Worm (Caenorhabditis elegans) whole organism, young adult: ENCODE data around the gene kcc-3.

Source experiments
- B0336.3 ChIP-seq: fragments of 200-800 bp; sonication (Bioruptor generic); IDR thresholded peaks from 2 replicates; pipeline ENCODE4 v1.3.6; 2022; ENCODE audit warnings: missing genetic modification characterization, missing compliant biosample characterization
- C06A6.2 ChIP-seq: fragments of 200-800 bp; sonication (Bioruptor generic); conservative IDR thresholded peaks from 2 replicates; pipeline ENCODE4 v1.3.6; 2022; ENCODE audit warnings: missing genetic modification characterization, missing compliant biosample characterization
- C17E4.6 ChIP-seq: fragments of 200-800 bp; sonication (Bioruptor generic); IDR thresholded peaks from 2 replicates; pipeline ENCODE4 v1.3.6; 2022; ENCODE audit warnings: missing genetic modification reagents, missing genetic modification characterization, missing compliant biosample characterization
- F10E7.11 ChIP-seq: sonication (generic microtip); optimal IDR thresholded peaks from 2 replicates; lab custom pipeline; 2017; ENCODE audit warnings: mild to moderate bottlenecking, missing genetic modification characterization, moderate library complexity, missing compliant biosample characterization
- F49E8.2 ChIP-seq: sonication (generic microtip); optimal IDR thresholded peaks from 3 replicates; lab custom pipeline; 2017; ENCODE audit warnings: missing genetic modification characterization, mild to moderate bottlenecking, missing compliant biosample characterization, antibody characterized with exemption, moderate library complexity; ENCODE audit not compliant: insufficient read depth
- F55B11.4 ChIP-seq: sonication (generic microtip); optimal IDR thresholded peaks from 2 replicates; lab custom pipeline; 2016; ENCODE audit warnings: missing compliant biosample characterization, missing genetic modification characterization, borderline replicate concordance; ENCODE audit not compliant: insufficient read depth
- T07F8.4 ChIP-seq: sonication (generic microtip); optimal IDR thresholded peaks from 2 replicates; lab custom pipeline; 2016; ENCODE audit warnings: mild to moderate bottlenecking, missing genetic modification characterization, moderate library complexity, missing compliant biosample characterization
- Y53F4B.3 ChIP-seq: fragments of 200-800 bp; sonication (Bioruptor generic); IDR thresholded peaks from 2 replicates; pipeline ENCODE4 v1.3.6; 2022; ENCODE audit warnings: missing genetic modification reagents, missing genetic modification characterization, missing compliant biosample characterization
- Y79H2A.3 ChIP-seq: fragments of 200-800 bp; sonication (Bioruptor generic); conservative IDR thresholded peaks from 2 replicates; pipeline ENCODE4 v1.3.6; 2022; ENCODE audit warnings: missing genetic modification reagents, missing genetic modification characterization, missing compliant biosample characterization
- ZK185.1 ChIP-seq: sonication (generic microtip); optimal IDR thresholded peaks from 2 replicates; lab custom pipeline; 2016; ENCODE audit warnings: mild to moderate bottlenecking, missing genetic modification characterization, missing compliant biosample characterization; ENCODE audit not compliant: poor library complexity, severe bottlenecking
- ama-1 ChIP-seq, 3 experiments: fragments of 150-350 bp in 1 of 3; sonication (generic microtip) in 2 of 3; optimal IDR thresholded peaks; 2 replicates each; lab custom pipeline; 2014 to 2018; ENCODE audit warnings: missing biosample characterization in 2 of 3, missing genetic modification characterization in 2 of 3, missing genetic modification reagents in 2 of 3
- aptf-2 ChIP-seq: fragments of 200-800 bp; sonication (Bioruptor generic); conservative IDR thresholded peaks from 2 replicates; pipeline ENCODE4 v1.3.6; 2022; ENCODE audit warnings: missing genetic modification reagents, missing genetic modification characterization, missing compliant biosample characterization
- atf-7 ChIP-seq: sonication (generic microtip); optimal IDR thresholded peaks from 2 replicates; lab custom pipeline; 2017; ENCODE audit warnings: mild to moderate bottlenecking, missing genetic modification characterization, missing compliant biosample characterization
- attf-5 ChIP-seq: fragments of 200-800 bp; sonication (Bioruptor generic); optimal IDR thresholded peaks from 2 replicates; lab custom pipeline; 2018; ENCODE audit warnings: mild to moderate bottlenecking, missing genetic modification characterization, missing compliant biosample characterization
- attf-6 ChIP-seq: fragments of 200-800 bp; sonication (Bioruptor generic); IDR thresholded peaks from 2 replicates; pipeline ENCODE4 v1.3.6; 2022; ENCODE audit warnings: missing genetic modification reagents, missing genetic modification characterization, missing compliant biosample characterization
- bed-1 ChIP-seq: fragments of 200-800 bp; sonication (Bioruptor generic); IDR thresholded peaks from 2 replicates; pipeline ENCODE4 v1.3.6; 2022; ENCODE audit warnings: missing genetic modification reagents, missing genetic modification characterization, missing compliant biosample characterization
- bed-2 ChIP-seq: fragments of 200-800 bp; sonication (Bioruptor generic); IDR thresholded peaks from 2 replicates; pipeline ENCODE4 v1.3.6; 2022; ENCODE audit warnings: missing genetic modification reagents, missing genetic modification characterization, missing compliant biosample characterization
- ceh-91 ChIP-seq: fragments of 200-800 bp; sonication (Bioruptor generic); IDR thresholded peaks from 2 replicates; pipeline ENCODE4 v1.3.6; 2022; ENCODE audit warnings: missing genetic modification reagents, missing genetic modification characterization, missing compliant biosample characterization
- chd-7 ChIP-seq: sonication (generic microtip); optimal IDR thresholded peaks from 2 replicates; lab custom pipeline; 2016; ENCODE audit warnings: mild to moderate bottlenecking, missing genetic modification characterization, moderate library complexity, missing compliant biosample characterization
- die-1 ChIP-seq: sonication (generic microtip); optimal IDR thresholded peaks from 2 replicates; lab custom pipeline; 2016; ENCODE audit warnings: missing genotype, mild to moderate bottlenecking, missing genetic modification characterization, missing compliant biosample characterization
- egl-18 ChIP-seq: fragments of 200-800 bp; sonication (Bioruptor generic); IDR thresholded peaks from 2 replicates; pipeline ENCODE4 v1.3.6; 2022; ENCODE audit warnings: missing genetic modification reagents, missing genetic modification characterization, missing compliant biosample characterization
- hlh-26 ChIP-seq: fragments of 200-800 bp; sonication (Bioruptor generic); conservative IDR thresholded peaks from 2 replicates; pipeline ENCODE4 v1.3.6; 2022; ENCODE audit warnings: missing genetic modification reagents, missing genetic modification characterization, missing compliant biosample characterization
- hmg-1.2 ChIP-seq: fragments of 200-800 bp; sonication (Bioruptor generic); IDR thresholded peaks from 2 replicates; pipeline ENCODE4 v1.3.6; 2022; ENCODE audit warnings: missing genetic modification reagents, missing genetic modification characterization, missing compliant biosample characterization
- hmg-20 ChIP-seq: fragments of 200-800 bp; sonication (Bioruptor generic); IDR thresholded peaks from 2 replicates; pipeline ENCODE4 v1.3.6; 2022; ENCODE audit warnings: missing genetic modification reagents, missing genetic modification characterization, missing compliant biosample characterization
- hrde-1 ChIP-seq: sonication (generic microtip); optimal IDR thresholded peaks from 2 replicates; lab custom pipeline; 2016; ENCODE audit warnings: missing genetic modification characterization, mild to moderate bottlenecking, missing compliant biosample characterization, moderate library complexity, missing genotype, missing genetic modification reagents, borderline replicate concordance
- hsf-1 ChIP-seq: fragments of 200-800 bp; sonication (Bioruptor generic); IDR thresholded peaks from 2 replicates; pipeline ENCODE4 v1.3.6; 2022; ENCODE audit warnings: missing genetic modification reagents, missing genetic modification characterization, missing compliant biosample characterization
- let-526 ChIP-seq: fragments of 200-800 bp; sonication (Bioruptor generic); IDR thresholded peaks from 2 replicates; pipeline ENCODE4 v1.3.6; 2022; ENCODE audit warnings: missing genetic modification reagents, missing genetic modification characterization, missing compliant biosample characterization
- lin-40 ChIP-seq: sonication (generic microtip); optimal IDR thresholded peaks from 2 replicates; lab custom pipeline; 2016; ENCODE audit warnings: missing genetic modification characterization, mild to moderate bottlenecking, missing compliant biosample characterization, missing genotype, missing genetic modification reagents
- lsl-1 ChIP-seq: fragments of 200-800 bp; sonication (Bioruptor generic); optimal IDR thresholded peaks from 2 replicates; lab custom pipeline; 2018; ENCODE audit warnings: mild to moderate bottlenecking, missing genetic modification characterization, moderate library complexity, missing compliant biosample characterization
- lsy-27 ChIP-seq: sonication (generic microtip); optimal IDR thresholded peaks from 2 replicates; lab custom pipeline; 2017; ENCODE audit warnings: missing genetic modification characterization, mild to moderate bottlenecking, missing compliant biosample characterization, antibody characterized with exemption, missing genotype, borderline replicate concordance; ENCODE audit not compliant: insufficient read depth
- madf-10 ChIP-seq: sonication (generic microtip); optimal IDR thresholded peaks from 2 replicates; lab custom pipeline; 2016; ENCODE audit warnings: mild to moderate bottlenecking, missing genetic modification characterization, missing compliant biosample characterization
- madf-3 ChIP-seq: fragments of 200-800 bp; sonication (Bioruptor generic); IDR thresholded peaks from 2 replicates; pipeline ENCODE4 v1.3.6; 2022; ENCODE audit warnings: missing genetic modification reagents, missing genetic modification characterization, missing compliant biosample characterization
- madf-8 ChIP-seq: fragments of 200-800 bp; sonication (Bioruptor generic); conservative IDR thresholded peaks from 2 replicates; pipeline ENCODE4 v1.3.6; 2022; ENCODE audit warnings: missing genetic modification reagents, missing genetic modification characterization, missing compliant biosample characterization
- mcd-1 ChIP-seq: fragments of 200-800 bp; sonication (Bioruptor generic); IDR thresholded peaks from 2 replicates; pipeline ENCODE4 v1.3.6; 2022; ENCODE audit warnings: missing genetic modification reagents, missing genetic modification characterization, missing compliant biosample characterization
- mel-28 ChIP-seq: sonication (generic microtip); optimal IDR thresholded peaks from 2 replicates; lab custom pipeline; 2016; ENCODE audit warnings: borderline replicate concordance, mild to moderate bottlenecking, missing genetic modification characterization, missing compliant biosample characterization
- mxl-1 ChIP-seq: sonication (generic microtip); optimal IDR thresholded peaks from 2 replicates; lab custom pipeline; 2016; ENCODE audit warnings: missing genetic modification characterization, missing compliant biosample characterization
- nhr-179 ChIP-seq: sonication (generic microtip); optimal IDR thresholded peaks from 2 replicates; lab custom pipeline; 2016; ENCODE audit warnings: mild to moderate bottlenecking, missing genetic modification characterization, missing compliant biosample characterization
- nhr-90 ChIP-seq: sonication (generic microtip); optimal IDR thresholded peaks from 2 replicates; lab custom pipeline; 2016; ENCODE audit warnings: missing genotype, mild to moderate bottlenecking, missing genetic modification characterization, missing compliant biosample characterization
- rpc-1 ChIP-seq, 2 experiments: fragments of 150-350 bp in 1 of 2; sonication (generic microtip) in 1 of 2; optimal IDR thresholded peaks; 2 replicates each; lab custom pipeline; 2014 to 2018; ENCODE audit warnings: missing biosample characterization in 1 of 2, missing genetic modification characterization in 1 of 2, missing genetic modification reagents in 1 of 2, missing genotype in 1 of 2
- somi-1 ChIP-seq: fragments of 200-800 bp; sonication (Bioruptor generic); optimal IDR thresholded peaks from 2 replicates; lab custom pipeline; 2018; ENCODE audit warnings: mild to moderate bottlenecking, missing genetic modification characterization, missing compliant biosample characterization
- tlf-1 ChIP-seq: fragments of 200-800 bp; sonication (Bioruptor generic); optimal IDR thresholded peaks from 2 replicates; lab custom pipeline; 2018; ENCODE audit warnings: mild to moderate bottlenecking, missing genetic modification characterization, missing compliant biosample characterization
- ztf-3 ChIP-seq: fragments of 200-800 bp; sonication (Bioruptor generic); optimal IDR thresholded peaks from 2 replicates; lab custom pipeline; 2018; ENCODE audit warnings: mild to moderate bottlenecking, missing genetic modification characterization, missing compliant biosample characterization
- ztf-6 ChIP-seq: fragments of 200-800 bp; sonication (Bioruptor generic); IDR thresholded peaks from 2 replicates; pipeline ENCODE4 v1.3.6; 2022; ENCODE audit warnings: missing genetic modification reagents, missing genetic modification characterization, missing compliant biosample characterization

The kcc-3 gene

DNA sequence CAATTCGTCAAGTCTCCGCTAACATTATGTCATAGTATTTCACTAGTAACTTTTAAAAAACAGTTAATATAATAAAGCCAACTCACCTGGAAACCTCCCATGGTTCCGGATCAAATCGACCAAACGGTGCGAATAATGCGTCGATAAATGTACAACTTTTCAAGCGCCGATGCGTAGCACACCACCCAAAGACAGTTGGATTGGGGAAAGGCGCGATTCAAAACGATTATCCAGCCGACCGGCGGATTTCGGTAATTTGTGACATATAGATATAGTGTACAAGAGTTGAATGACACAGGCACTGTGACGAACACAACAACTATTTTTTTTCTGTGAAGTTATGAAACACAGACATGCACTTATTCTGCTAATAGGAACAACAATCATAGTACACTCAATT is at the start of gene kcc-3:
TSS of gene kcc-3 (minus strand) at position 101 of the 400 bp plus-strand sequence.
- TF ChIP-seq F10E7.11 (tag; lab: Kevin White, UChicago) (no peak), ceh-91 (no peak), rpc-1 (optimal IDR thresholded peaks at IDR 0.05; lab: Kevin White, UChicago) (no peak), rpc-1 (tag; optimal IDR thresholded peaks at IDR 0.05; lab: Kevin White, UChicago) (no peak), C06A6.2 (no peak), B0336.3 (GFP tag; lab: Robert Waterston, UW) (no peak), tlf-1 (GFP tag; lab: Kevin White, UChicago) (no peak), Y79H2A.3 (GFP tag; lab: Robert Waterston, UW) (no peak), hmg-1.2 (GFP tag; lab: Robert Waterston, UW) (no peak), mel-28 (tag; lab: Kevin White, UChicago) (no peak), atf-7 (tag; lab: Kevin White, UChicago) (no peak), hrde-1 (tag; lab: Kevin White, UChicago) (no peak), lsy-27 (tag; lab: Kevin White, UChicago) (no peak), F55B11.4 (no peak), T07F8.4 (tag; lab: Kevin White, UChicago) (no peak), madf-8 (GFP tag; lab: Robert Waterston, UW) (no peak), ztf-3 (GFP tag; lab: Kevin White, UChicago) (no peak), lsl-1 (GFP tag; lab: Kevin White, UChicago) (no peak), Y53F4B.3 (GFP tag; lab: Robert Waterston, UW) (no peak)

DNA sequence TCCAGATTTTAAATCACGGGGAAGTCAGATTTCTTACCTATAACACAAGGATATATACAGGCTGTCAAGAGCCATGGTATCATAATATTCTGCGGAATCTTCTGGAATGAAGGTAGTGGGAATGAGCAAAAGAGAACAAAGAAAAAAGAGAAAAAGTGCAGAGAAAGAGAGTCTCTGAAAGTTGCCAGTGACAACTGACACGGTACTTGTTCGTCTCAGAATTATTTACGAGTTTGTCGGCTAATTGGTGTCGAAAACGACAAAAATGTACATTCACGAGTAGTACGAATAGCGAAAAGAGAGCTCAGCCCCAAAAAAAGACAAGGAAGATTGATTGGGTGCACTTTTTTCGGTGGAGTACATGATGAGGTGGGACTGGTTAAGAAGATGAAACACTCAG is 48.9 kb upstream of the kcc-3 start, which contains the start of gene cah-2:
TSS of gene cah-2 (minus strand) at position 101 of the 400 bp plus-strand sequence.
- TF ChIP-seq aptf-2 (GFP tag; lab: Robert Waterston, UW) = no peak
- no peak for TF ChIP-seq egl-18 (GFP tag; lab: Robert Waterston, UW)
- no peak for TF ChIP-seq die-1 (tag; lab: Kevin White, UChicago)
- TF ChIP-seq somi-1 (GFP tag; lab: Kevin White, UChicago) = no peak
- no peak for TF ChIP-seq madf-10 (tag; lab: Kevin White, UChicago)
- no peak for TF ChIP-seq chd-7 (tag; lab: Kevin White, UChicago)

DNA sequence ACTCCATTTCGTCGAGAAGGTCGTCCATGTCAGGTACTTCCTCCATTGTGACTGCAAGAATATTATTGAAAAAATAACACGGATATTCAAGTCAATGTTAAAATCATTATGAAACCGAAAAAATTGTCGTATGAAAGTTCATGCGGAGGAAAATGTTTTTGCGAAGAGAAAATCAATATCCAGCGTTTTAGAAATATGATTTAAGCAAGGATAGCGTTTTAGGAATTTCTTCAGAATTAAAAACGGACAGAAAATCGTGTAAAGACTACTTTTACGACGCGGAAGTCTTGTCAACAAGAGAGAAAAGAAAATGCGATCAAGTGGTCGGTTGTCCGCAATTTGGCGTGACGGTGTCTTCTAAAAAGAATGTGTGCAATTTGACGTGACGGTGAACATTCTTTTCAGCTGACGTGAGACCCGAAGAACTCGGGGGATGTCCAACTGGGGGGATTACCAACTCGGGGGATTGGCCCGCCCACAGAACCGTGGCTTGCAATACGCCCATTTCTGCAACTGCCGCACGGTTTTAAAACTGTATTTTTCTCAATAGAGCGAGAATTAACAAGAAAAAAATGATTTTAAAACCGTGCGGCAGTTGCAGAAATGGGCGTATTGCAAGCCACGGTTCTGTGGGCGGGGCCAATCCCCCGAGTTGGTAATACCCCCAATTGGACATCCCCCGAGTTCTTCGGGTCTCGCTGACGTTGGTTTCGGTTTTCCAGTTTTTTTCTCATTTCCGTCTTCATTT is 44.6 kb upstream of the kcc-3 start, which contains the start of the genes aka-1 and ubc-6:
TSS of gene aka-1 (minus strand) at position 51 of the 748 bp plus-strand sequence.
TSS of gene ubc-6 (plus strand) at position 701 of the 748 bp plus-strand sequence.
- TF ChIP-seq ztf-6 (GFP tag; lab: Robert Waterston, UW) (peak; percentile 91), mxl-1 (tag; lab: Kevin White, UChicago) (no peak), nhr-179 (no peak), bed-1 (GFP tag; lab: Robert Waterston, UW) (peak; percentile 70; the same call in 1 of the 2 replicates), madf-3 (GFP tag; lab: Robert Waterston, UW) (peak; percentile 87), hrde-1 (tag; lab: Kevin White, UChicago) (peak; percentile 48), hlh-26 (no peak), bed-2 (GFP tag; lab: Robert Waterston, UW) (peak; percentile 89), nhr-90 (tag; lab: Kevin White, UChicago) (peak; percentile 77), let-526 (GFP tag; lab: Robert Waterston, UW) (peak; percentile 91), ama-1 (optimal IDR thresholded peaks at IDR 0.05; lab: Kevin White, UChicago) (no peak), ama-1 (GFP tag; optimal IDR thresholded peaks at IDR 0.05; lab: Kevin White, UChicago) (no peak), F49E8.2 (tag; lab: Kevin White, UChicago) (peak; percentile 74), mcd-1 (GFP tag; lab: Robert Waterston, UW) (peak; percentile 96), attf-5 (GFP tag; lab: Kevin White, UChicago) (peak; percentile 96), hsf-1 (GFP tag; lab: Robert Waterston, UW) (peak; percentile 85), C17E4.6 (GFP tag; lab: Robert Waterston, UW) (peak; percentile 91), hmg-20 (GFP tag; lab: Robert Waterston, UW) (peak; percentile 78), lin-40 (tag; lab: Kevin White, UChicago) (peak; percentile 95), F10E7.11 (tag; lab: Kevin White, UChicago) (no peak), ZK185.1 (tag; lab: Kevin White, UChicago) (peak; percentile 77), attf-6 (peak; percentile 76), atf-7 (tag; lab: Kevin White, UChicago) (peak; percentile 62), aptf-2 (GFP tag; lab: Robert Waterston, UW) (peak; percentile 89)
